Worm (Caenorhabditis elegans): ENCODE measurements around the gene F31E3.6.

The F31E3.6 gene

DNA sequence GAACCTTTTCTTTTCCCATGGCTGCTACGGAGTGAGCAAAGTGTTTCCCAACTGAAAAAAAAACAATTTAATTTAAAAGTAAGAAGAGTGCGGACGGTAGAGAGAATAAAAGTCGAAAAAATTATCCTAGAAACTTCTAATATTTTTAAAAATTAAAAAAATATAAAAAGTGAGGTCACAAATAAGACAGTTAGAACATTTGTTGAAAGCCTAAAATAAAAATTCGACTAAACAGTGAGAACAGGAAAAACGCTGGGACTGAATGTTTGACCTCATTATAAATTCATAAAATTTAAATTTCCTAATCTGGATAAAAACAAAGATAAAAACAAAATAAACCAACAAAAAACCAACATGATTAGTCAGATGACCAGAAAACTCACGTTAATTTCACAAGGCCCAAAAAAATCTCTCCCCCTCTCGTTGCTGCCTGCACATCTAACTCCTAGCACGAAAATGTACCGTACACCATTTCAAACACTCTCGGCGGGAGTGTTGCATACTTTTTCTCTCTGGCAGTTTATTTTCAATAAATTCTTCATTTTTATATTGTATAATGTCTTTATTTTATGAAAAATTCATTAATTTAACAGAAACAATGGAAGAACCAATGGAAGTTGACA, 10.1 kb upstream of the F31E3.6 start, which contains the start of the genes eef-1A.1 and rfc-4 (continued):
- TF ChIP-seq ceh-48 (tag; optimal IDR thresholded peaks at IDR 0.05) (peak; percentile 22), hlh-13 (GFP tag; optimal IDR thresholded peaks at IDR 0.05) (no peak), ceh-22 (tag; optimal IDR thresholded peaks at IDR 0.05) (no peak), hlh-8 (tag; optimal IDR thresholded peaks at IDR 0.05) (peak; percentile 19), rnt-1 (tag; optimal IDR thresholded peaks at IDR 0.05) (peak; percentile 34), ets-4 (tag; optimal IDR thresholded peaks at IDR 0.05) (peak; percentile 65), ceh-45 (GFP tag; IDR thresholded peaks at IDR 0.05) (no peak), dmd-4 (tag; optimal IDR thresholded peaks at IDR 0.05; ENCODE audit: borderline replicate concordance) (no peak), F13H6.1 (tag; optimal IDR thresholded peaks at IDR 0.05) (peak; percentile 36), mec-3 (tag; optimal IDR thresholded peaks at IDR 0.05; ENCODE audit: borderline replicate concordance) (no peak), sox-4 (tag; optimal IDR thresholded peaks at IDR 0.05) (peak; percentile 36), ceh-2 (tag; optimal IDR thresholded peaks at IDR 0.05) (peak; percentile 28), Y22D7AL.16 (tag; optimal IDR thresholded peaks at IDR 0.05) (no peak), eyg-1 (tag; optimal IDR thresholded peaks at IDR 0.05) (no peak), ceh-24 (tag; optimal IDR thresholded peaks at IDR 0.05) (no peak), unc-42 (tag; optimal IDR thresholded peaks at IDR 0.05) (peak; percentile 83), K09A11.1 (tag; optimal IDR thresholded peaks at IDR 0.05; ENCODE audit: insufficient read depth) (peak; percentile 63), pros-1 (tag; optimal IDR thresholded peaks at IDR 0.05) (peak; percentile 68), pha-4 (tag; optimal IDR thresholded peaks at IDR 0.05) (no peak), hlh-6 (tag; optimal IDR thresholded peaks at IDR 0.05) (no peak), tbx-2 (tag; optimal IDR thresholded peaks at IDR 0.05) (peak; percentile 66), dve-1 (tag; optimal IDR thresholded peaks at IDR 0.05) (peak; percentile 72), pat-9 (tag; optimal IDR thresholded peaks at IDR 0.05) (no peak), gmeb-2 (tag; optimal IDR thresholded peaks at IDR 0.05) (peak; percentile 48)

DNA sequence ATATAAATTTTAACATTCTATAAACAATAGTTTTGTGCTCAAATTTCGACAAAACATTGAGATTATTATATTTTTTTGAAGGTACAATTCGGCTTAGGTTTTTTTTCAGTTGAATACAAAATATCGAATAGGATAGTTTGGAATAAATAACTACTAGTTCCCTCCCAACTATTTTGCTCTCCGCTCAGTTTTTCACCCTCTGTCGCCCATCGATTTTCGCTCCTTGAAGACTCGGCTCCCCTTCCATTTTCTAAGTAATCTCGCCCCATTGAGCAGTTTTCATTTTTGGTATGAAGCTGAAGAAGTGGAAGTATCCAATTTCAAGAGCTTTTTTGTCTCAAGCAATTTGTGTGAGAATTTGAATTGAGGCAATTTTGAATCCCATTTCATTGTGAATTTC, 8.2 kb upstream of the F31E3.6 start, which contains the start of gene F31E3.2:
TSS of gene F31E3.2 (plus strand) at position 301 of the 400 bp plus-strand sequence.
- TF ChIP-seq ceh-48 (tag; optimal IDR thresholded peaks at IDR 0.05) (peak; percentile 22), K09A11.1 (tag; optimal IDR thresholded peaks at IDR 0.05; ENCODE audit: insufficient read depth) (no peak), Y22D7AL.16 (tag; optimal IDR thresholded peaks at IDR 0.05) (no peak)

DNA sequence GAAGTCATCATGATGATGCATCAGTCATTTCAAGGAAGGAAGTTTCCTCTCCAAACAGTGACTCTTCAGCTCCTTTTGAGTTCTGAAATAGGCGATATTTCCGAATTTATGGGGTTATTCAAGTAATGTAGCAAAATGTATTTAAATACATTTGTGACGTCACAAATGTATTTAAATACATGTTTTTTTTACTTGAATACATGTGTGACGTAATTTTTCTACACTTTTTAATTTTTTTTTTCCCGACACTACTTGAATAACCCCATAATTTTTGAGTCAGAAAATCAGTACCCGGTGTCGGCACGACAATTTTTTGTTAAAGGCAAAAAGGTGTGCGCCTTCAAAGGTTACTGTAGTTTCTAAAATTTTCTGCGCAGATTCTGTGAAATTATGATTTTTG, 6.9 kb upstream of the F31E3.6 start:
- TF ChIP-seq tbx-7 (tag; optimal IDR thresholded peaks at IDR 0.05) = no peak
- TF ChIP-seq ceh-6 (GFP tag; optimal IDR thresholded peaks at IDR 0.05) = no peak
- TF ChIP-seq ceh-9 (tag; optimal IDR thresholded peaks at IDR 0.05) = no peak
- no peak for TF ChIP-seq fkh-10 (GFP tag; optimal IDR thresholded peaks at IDR 0.05)
- no peak for TF ChIP-seq fkh-6 (tag; optimal IDR thresholded peaks at IDR 0.05)
- TF ChIP-seq zip-5 (tag; optimal IDR thresholded peaks at IDR 0.05) = no peak
- no peak for TF ChIP-seq dmd-4 (tag; optimal IDR thresholded peaks at IDR 0.05; ENCODE audit: borderline replicate concordance)
- no peak for TF ChIP-seq pros-1 (tag; optimal IDR thresholded peaks at IDR 0.05)

DNA sequence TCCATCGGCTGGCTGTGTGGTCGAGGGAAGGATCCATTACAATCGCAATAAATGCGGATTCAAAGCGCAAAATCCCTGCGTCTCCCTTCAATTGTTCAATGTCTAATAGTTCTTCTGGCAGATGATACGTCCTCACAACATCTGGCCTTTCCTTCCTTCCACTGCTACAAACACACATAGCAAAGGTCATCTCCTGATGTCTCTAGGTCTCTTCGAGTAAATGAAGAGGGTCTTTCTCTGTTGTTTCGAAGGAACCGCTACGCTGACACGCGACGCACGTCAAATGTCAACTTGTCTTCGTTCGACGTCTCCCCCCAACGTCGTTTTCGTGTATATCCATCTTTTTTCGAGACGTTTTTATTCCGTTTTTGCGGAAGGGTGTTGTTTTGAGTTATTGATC, 3.0 kb upstream of the F31E3.6 start:
- no peak for TF ChIP-seq T23F11.4 (GFP tag; optimal IDR thresholded peaks at IDR 0.05)
- no peak for TF ChIP-seq Y22D7AL.16 (tag; optimal IDR thresholded peaks at IDR 0.05)
- no peak for TF ChIP-seq ceh-22 (tag; optimal IDR thresholded peaks at IDR 0.05)
- no peak for TF ChIP-seq elt-4 (tag; optimal IDR thresholded peaks at IDR 0.05)
- no peak for TF ChIP-seq ceh-30 (tag; optimal IDR thresholded peaks at IDR 0.05)
- TF ChIP-seq dve-1 (tag; optimal IDR thresholded peaks at IDR 0.05) = no peak
- TF ChIP-seq unc-42 (tag; optimal IDR thresholded peaks at IDR 0.05) = no peak
- no peak for TF ChIP-seq ceh-14 (tag; optimal IDR thresholded peaks at IDR 0.05)
- no peak for TF ChIP-seq pha-2 (tag; optimal IDR thresholded peaks at IDR 0.05)
- no peak for TF ChIP-seq hlh-15 (tag; optimal IDR thresholded peaks at IDR 0.05)
- peak; percentile 10 for TF ChIP-seq pat-9 (tag; optimal IDR thresholded peaks at IDR 0.05)
- TF ChIP-seq ceh-34 (tag; optimal IDR thresholded peaks at IDR 0.05) = peak; percentile 37
- peak; percentile 100 for TF ChIP-seq unc-55 (GFP tag; optimal IDR thresholded peaks at IDR 0.05)
- TF ChIP-seq ceh-2 (tag; optimal IDR thresholded peaks at IDR 0.05) = no peak
- peak; percentile 65 for TF ChIP-seq ceh-31 (tag; optimal IDR thresholded peaks at IDR 0.05)
- no peak for TF ChIP-seq unc-3 (GFP tag; conservative IDR thresholded peaks at IDR 0.05)
- no peak for TF ChIP-seq unc-3 (tag; optimal IDR thresholded peaks at IDR 0.05)
- TF ChIP-seq zip-5 (tag; optimal IDR thresholded peaks at IDR 0.05) = no peak
- TF ChIP-seq gmeb-2 (tag; optimal IDR thresholded peaks at IDR 0.05) = no peak
- no peak for TF ChIP-seq madf-2 (tag; optimal IDR thresholded peaks at IDR 0.05)
- peak; percentile 18 for TF ChIP-seq ceh-18 (tag; optimal IDR thresholded peaks at IDR 0.05)
- peak; percentile 62 for TF ChIP-seq ref-2 (tag; optimal IDR thresholded peaks at IDR 0.05)
- peak; percentile 60 for TF ChIP-seq tbx-2 (tag; optimal IDR thresholded peaks at IDR 0.05)
- no peak for TF ChIP-seq ceh-6 (GFP tag; optimal IDR thresholded peaks at IDR 0.05)
- peak; percentile 39 for TF ChIP-seq rnt-1 (tag; optimal IDR thresholded peaks at IDR 0.05)
- TF ChIP-seq nfya-1 (tag; optimal IDR thresholded peaks at IDR 0.05) = peak; percentile 60
- TF ChIP-seq hlh-6 (tag; optimal IDR thresholded peaks at IDR 0.05) = no peak
- no peak for TF ChIP-seq hlh-13 (GFP tag; optimal IDR thresholded peaks at IDR 0.05)

Data from whole organism, late embryonic.